Worm (Caenorhabditis elegans) whole organism, mixed stage, embryonic: ENCODE measurements around the gene tut-2.

ENCODE experiments used
- M03D4.4 ChIP-seq: sonication (generic microtip); optimal IDR thresholded peaks from 2 replicates; lab custom pipeline; 2017; ENCODE audit warnings: mild to moderate bottlenecking, missing genetic modification characterization, missing compliant biosample characterization
- blmp-1 ChIP-seq: fragments of 150-350 bp; optimal IDR thresholded peaks from 2 replicates; lab custom pipeline; 2014; ENCODE audit warnings: missing biosample characterization, missing genetic modification characterization
- ceh-39 ChIP-seq: fragments of 150-350 bp; optimal IDR thresholded peaks from 2 replicates; lab custom pipeline; 2014; ENCODE audit warnings: missing biosample characterization, missing genetic modification characterization
- ceh-43 ChIP-seq: fragments of 200-800 bp; sonication (Bioruptor generic); optimal IDR thresholded peaks from 2 replicates; lab custom pipeline; 2018; ENCODE audit warnings: mild to moderate bottlenecking, missing genetic modification characterization, moderate library complexity, missing compliant biosample characterization
- ceh-83 ChIP-seq: fragments of 200-800 bp; sonication (Bioruptor generic); optimal IDR thresholded peaks from 2 replicates; lab custom pipeline; 2018; ENCODE audit warnings: mild to moderate bottlenecking, missing genetic modification characterization, missing compliant biosample characterization
- ces-1 ChIP-seq: fragments of 150-350 bp; optimal IDR thresholded peaks from 2 replicates; lab custom pipeline; 2014; ENCODE audit warnings: missing biosample characterization, missing genetic modification reagents, missing genetic modification characterization
- cnd-1 ChIP-seq: fragments of 200-800 bp; sonication (Bioruptor generic); optimal IDR thresholded peaks from 2 replicates; lab custom pipeline; 2018; ENCODE audit warnings: mild to moderate bottlenecking, missing genetic modification characterization, missing compliant biosample characterization
- drap-1 ChIP-seq: fragments of 200-800 bp; sonication (Bioruptor generic); optimal IDR thresholded peaks from 3 replicates; lab custom pipeline; 2018; ENCODE audit warnings: mild to moderate bottlenecking, missing genetic modification characterization, missing compliant biosample characterization
- elt-1 ChIP-seq: sonication (generic microtip); optimal IDR thresholded peaks from 2 replicates; lab custom pipeline; 2017; ENCODE audit warnings: missing genetic modification characterization, mild to moderate bottlenecking, missing compliant biosample characterization, antibody characterized with exemption, moderate library complexity, borderline replicate concordance; ENCODE audit not compliant: insufficient read depth
- elt-3 ChIP-seq: fragments of 150-350 bp; optimal IDR thresholded peaks from 2 replicates; lab custom pipeline; 2014; ENCODE audit warnings: missing biosample characterization, missing genetic modification characterization
- flh-1 ChIP-seq: fragments of 200-800 bp; sonication (Bioruptor generic); optimal IDR thresholded peaks from 2 replicates; lab custom pipeline; 2018; ENCODE audit warnings: mild to moderate bottlenecking, missing genetic modification characterization, moderate library complexity, missing compliant biosample characterization
- hlh-1 ChIP-seq: fragments of 150-350 bp; optimal IDR thresholded peaks from 2 replicates; lab custom pipeline; 2014; ENCODE audit warnings: missing biosample characterization, missing genetic modification reagents, missing genetic modification characterization
- lin-13 ChIP-seq: fragments of 150-350 bp; optimal IDR thresholded peaks from 2 replicates; lab custom pipeline; 2014; ENCODE audit warnings: missing biosample characterization, missing genetic modification characterization
- lin-32 ChIP-seq: fragments of 200-800 bp; sonication (Bioruptor generic); optimal IDR thresholded peaks from 2 replicates; lab custom pipeline; 2018; ENCODE audit warnings: mild to moderate bottlenecking, missing genetic modification characterization, missing compliant biosample characterization
- mab-5 ChIP-seq: fragments of 150-350 bp; optimal IDR thresholded peaks from 2 replicates; lab custom pipeline; 2014; ENCODE audit warnings: missing biosample characterization, missing genetic modification characterization
- mep-1 ChIP-seq: fragments of 150-350 bp; optimal IDR thresholded peaks from 2 replicates; lab custom pipeline; 2017; ENCODE audit warnings: missing biosample characterization, missing genetic modification reagents, missing genetic modification characterization, inconsistent platforms
- mls-2 ChIP-seq: sonication (generic microtip); optimal IDR thresholded peaks from 2 replicates; lab custom pipeline; 2016; ENCODE audit warnings: mild to moderate bottlenecking, missing genetic modification characterization, moderate library complexity, missing compliant biosample characterization
- nhr-12 ChIP-seq: fragments of 150-350 bp; optimal IDR thresholded peaks from 2 replicates; lab custom pipeline; 2014; ENCODE audit warnings: missing biosample characterization, missing genetic modification characterization
- nhr-2 ChIP-seq: fragments of 150-350 bp; optimal IDR thresholded peaks from 2 replicates; lab custom pipeline; 2014; ENCODE audit warnings: missing biosample characterization, missing genetic modification characterization
- nhr-237 ChIP-seq: fragments of 150-350 bp; optimal IDR thresholded peaks from 2 replicates; lab custom pipeline; 2014; ENCODE audit warnings: missing biosample characterization, missing genetic modification characterization
- nhr-76 ChIP-seq: sonication (generic microtip); optimal IDR thresholded peaks from 2 replicates; lab custom pipeline; 2017; ENCODE audit warnings: missing biosample characterization, missing genetic modification characterization
- pha-4 ChIP-seq: fragments of 150-350 bp; optimal IDR thresholded peaks from 2 replicates; lab custom pipeline; 2018; ENCODE audit warnings: missing biosample characterization, missing genetic modification reagents, missing genetic modification characterization
- sem-2 ChIP-seq: fragments of 200-800 bp; sonication (Bioruptor generic); optimal IDR thresholded peaks from 2 replicates; lab custom pipeline; 2018; ENCODE audit warnings: mild to moderate bottlenecking, missing genetic modification characterization, missing compliant biosample characterization
- snpc-4 ChIP-seq: fragments of 150-350 bp; optimal IDR thresholded peaks from 2 replicates; lab custom pipeline; 2014; ENCODE audit warnings: missing biosample characterization, missing genetic modification characterization
- sptf-1 ChIP-seq: sonication (generic microtip); optimal IDR thresholded peaks from 2 replicates; lab custom pipeline; 2017; ENCODE audit warnings: mild to moderate bottlenecking, missing genetic modification characterization, moderate library complexity, missing compliant biosample characterization
- tbx-8 ChIP-seq: fragments of 200-800 bp; sonication (Bioruptor generic); optimal IDR thresholded peaks from 2 replicates; lab custom pipeline; 2018; ENCODE audit warnings: mild to moderate bottlenecking, missing genetic modification characterization, moderate library complexity, missing compliant biosample characterization
- unc-120 ChIP-seq: sonication (generic microtip); optimal IDR thresholded peaks from 2 replicates; lab custom pipeline; 2017; ENCODE audit warnings: missing genetic modification characterization, missing compliant biosample characterization; ENCODE audit not compliant: poor library complexity, severe bottlenecking
- unc-39 ChIP-seq: fragments of 150-350 bp; optimal IDR thresholded peaks from 2 replicates; lab custom pipeline; 2014; ENCODE audit warnings: missing biosample characterization, missing genetic modification characterization
- unc-62 ChIP-seq: fragments of 150-350 bp; optimal IDR thresholded peaks from 2 replicates; lab custom pipeline; 2014; ENCODE audit warnings: missing biosample characterization, missing genetic modification reagents, missing genetic modification characterization

The tut-2 gene

DNA sequence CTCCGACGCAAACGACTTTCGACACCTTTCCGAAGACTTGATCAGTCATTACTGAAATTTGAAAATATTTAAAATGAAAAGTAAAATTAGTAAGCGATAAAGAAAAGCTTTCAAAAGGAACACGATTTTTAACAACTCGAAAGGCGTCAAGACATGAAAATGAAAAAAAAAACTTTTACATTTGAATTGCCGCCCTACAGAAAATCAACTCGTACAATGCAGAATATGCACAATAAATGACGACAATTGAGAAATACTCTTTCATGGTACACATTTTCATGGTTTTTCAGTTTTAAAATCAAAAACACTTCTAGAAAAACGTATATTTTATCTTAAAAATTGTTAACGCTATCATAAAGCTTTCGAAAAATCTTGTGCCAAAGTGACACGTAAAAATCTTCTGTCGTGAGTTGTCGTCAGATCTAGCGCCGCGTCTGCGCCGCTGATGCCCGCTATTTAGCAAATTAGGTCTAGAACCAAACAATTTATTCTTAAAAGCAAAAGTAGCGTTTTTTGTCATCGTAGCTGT is 3.4 kb downstream of the tut-2 start, which contains the start of gene sqv-4:
Gene sqv-4, minus strand, starts transcription at position 51 of the 529 bp plus-strand sequence.
- TF ChIP-seq unc-120 (tag; lab: Kevin White, UChicago) (no peak), ceh-43 (no peak), ceh-39 (no peak), hlh-1 (no peak), lin-13 (tag; lab: Kevin White, UChicago) (no peak), ces-1 (GFP tag; lab: Kevin White, UChicago) (no peak), mep-1 (tag; lab: Kevin White, UChicago) (no peak), nhr-2 (no peak), pha-4 (no peak), blmp-1 (tag; lab: Kevin White, UChicago) (no peak), flh-1 (GFP tag; lab: Kevin White, UChicago) (no peak), nhr-12 (tag; lab: Kevin White, UChicago) (no peak), ceh-83 (GFP tag; lab: Kevin White, UChicago) (no peak), snpc-4 (no peak), unc-62 (no peak), nhr-237 (tag; lab: Kevin White, UChicago) (no peak), mab-5 (tag; lab: Kevin White, UChicago) (no peak), elt-3 (tag; lab: Kevin White, UChicago) (no peak), sem-2 (GFP tag; lab: Kevin White, UChicago) (no peak)

DNA sequence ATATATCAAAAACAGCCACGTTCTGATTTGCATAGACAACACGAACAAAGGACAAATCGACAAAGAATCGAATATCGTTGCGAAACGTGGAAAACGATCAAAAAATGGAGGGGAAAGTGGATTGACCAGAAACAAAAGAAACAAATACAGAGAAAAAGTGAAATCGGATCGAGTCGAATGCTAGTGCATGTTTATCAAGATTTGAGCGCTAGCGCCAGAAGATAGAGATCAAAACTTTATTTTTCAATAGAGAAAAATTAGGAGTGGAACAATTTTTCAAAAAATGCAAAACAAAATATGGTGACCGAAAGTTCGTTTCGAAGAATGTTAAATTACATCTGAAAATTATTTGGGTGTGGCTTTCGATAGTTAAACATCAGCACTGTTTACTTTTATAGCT is 4.0 kb downstream of the tut-2 start:
- TF ChIP-seq elt-1 (tag; lab: Kevin White, UChicago): peak; percentile 69
- TF ChIP-seq pha-4: no peak
- TF ChIP-seq, all 35 proteins: peak for 1

DNA sequence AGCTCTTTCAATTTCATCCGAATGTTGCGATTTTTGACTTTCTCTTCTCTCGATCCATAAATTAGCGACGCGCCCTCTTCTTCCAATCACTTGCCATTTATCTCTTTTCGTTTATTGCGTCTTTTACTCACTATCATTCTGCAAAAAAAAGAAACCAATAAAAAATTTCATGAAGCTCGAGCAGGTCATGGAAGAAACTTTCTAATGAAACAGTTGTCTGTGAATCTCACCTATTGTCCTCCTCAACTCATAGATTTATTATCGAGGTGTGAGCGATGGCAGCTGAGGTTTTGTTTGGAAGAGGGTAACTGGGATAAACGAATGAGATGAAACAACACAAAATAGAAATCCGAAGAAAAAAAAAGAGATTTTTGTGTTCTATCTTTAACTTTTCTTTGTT is 6.2 kb downstream of the tut-2 start:
- TF ChIP-seq mab-5 (tag; lab: Kevin White, UChicago) (no peak), nhr-2 (no peak), tbx-8 (no peak), cnd-1 (tag; lab: Kevin White, UChicago) (no peak), ceh-39 (no peak), mls-2 (no peak), lin-13 (tag; lab: Kevin White, UChicago) (no peak), unc-62 (no peak), ces-1 (GFP tag; lab: Kevin White, UChicago) (no peak), elt-3 (tag; lab: Kevin White, UChicago) (no peak), sem-2 (GFP tag; lab: Kevin White, UChicago) (no peak), M03D4.4 (tag; lab: Kevin White, UChicago) (no peak), ceh-83 (GFP tag; lab: Kevin White, UChicago) (no peak), mep-1 (tag; lab: Kevin White, UChicago) (no peak), unc-39 (no peak), snpc-4 (no peak), flh-1 (GFP tag; lab: Kevin White, UChicago) (no peak)

DNA sequence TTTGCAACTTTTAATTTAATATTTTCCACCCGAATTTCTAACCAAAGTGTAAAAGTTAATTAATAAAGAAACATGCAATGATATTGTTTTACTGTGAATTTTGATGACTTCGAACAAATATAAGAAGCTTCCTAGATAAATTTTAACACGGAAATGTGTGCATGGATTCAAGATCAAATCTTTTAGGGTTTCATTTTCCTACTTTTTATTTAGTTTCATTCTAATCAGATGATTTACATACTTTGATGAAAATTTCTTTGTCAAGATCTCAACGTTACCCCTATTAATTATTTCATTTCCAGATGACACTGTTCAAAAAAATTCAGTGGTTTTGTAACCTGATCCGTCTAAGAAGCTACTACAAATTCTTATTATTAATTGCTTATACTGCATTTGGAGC is 9.2 kb downstream of the tut-2 start, which contains the start of gene twk-12:
Gene twk-12, plus strand, starts transcription at position 301 of the 400 bp plus-strand sequence.
- TF ChIP-seq sem-2 (GFP tag; lab: Kevin White, UChicago) (no peak), nhr-76 (tag; lab: Kevin White, UChicago) (no peak)
- TF ChIP-seq, all 35 proteins: peak for 0

DNA sequence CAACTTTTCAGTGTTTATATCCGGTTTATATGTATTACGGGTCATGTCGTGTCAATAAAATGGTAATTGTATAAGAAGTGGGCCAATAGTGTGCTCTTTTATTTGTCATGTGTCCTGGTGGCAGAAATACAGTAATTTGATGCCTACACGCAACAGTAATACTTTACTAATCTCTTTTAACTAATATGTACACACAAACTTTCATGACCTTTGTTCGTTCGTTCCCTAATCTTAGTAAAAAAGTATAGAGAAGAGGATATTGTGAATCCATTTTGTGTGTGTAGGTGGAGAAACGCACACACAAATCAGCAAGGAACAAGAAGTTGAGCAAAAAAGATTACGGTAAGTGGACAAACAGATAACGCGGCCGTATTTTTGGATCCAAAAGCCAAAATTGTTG is 12.8 kb downstream of the tut-2 start:
- no peak for TF ChIP-seq ceh-43
- peak; percentile 51 for TF ChIP-seq nhr-2
- TF ChIP-seq, all 35 proteins: peak for 1

DNA sequence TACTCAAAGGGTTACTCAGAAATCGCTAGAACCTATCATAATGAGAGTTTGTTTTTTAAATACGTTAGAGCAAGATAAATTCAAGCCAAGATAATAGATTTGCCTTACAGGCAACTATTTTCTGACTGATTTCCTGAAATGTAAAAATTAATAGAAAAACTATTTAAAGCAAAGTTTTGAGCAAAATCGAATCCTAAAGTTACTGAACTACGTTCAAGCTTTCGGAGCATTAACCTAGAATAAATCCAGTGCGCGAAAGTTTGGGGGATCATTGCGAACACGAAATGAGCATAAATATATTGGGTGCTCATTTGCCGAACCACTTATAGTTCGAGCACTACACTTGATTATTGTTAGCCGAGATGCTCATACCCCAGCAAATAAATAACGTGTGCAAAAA is 13.6 kb downstream of the tut-2 start, which contains the start of gene ceh-22:
Gene ceh-22, plus strand, starts transcription at position 301 of the 400 bp plus-strand sequence.
- no peak for TF ChIP-seq lin-32
- no peak for TF ChIP-seq sptf-1 (tag; lab: Kevin White, UChicago)
- no peak for TF ChIP-seq unc-39
- no peak for TF ChIP-seq mab-5 (tag; lab: Kevin White, UChicago)
- no peak for TF ChIP-seq drap-1
- TF ChIP-seq unc-62: no peak
- TF ChIP-seq sem-2 (GFP tag; lab: Kevin White, UChicago): no peak
- no peak for TF ChIP-seq ceh-83 (GFP tag; lab: Kevin White, UChicago)
- no peak for TF ChIP-seq mep-1 (tag; lab: Kevin White, UChicago)
- no peak for TF ChIP-seq elt-1 (tag; lab: Kevin White, UChicago)
